Worm (Caenorhabditis elegans): Measurements from ENCODE around the gene chil-22.

Gene chil-22

DNA sequence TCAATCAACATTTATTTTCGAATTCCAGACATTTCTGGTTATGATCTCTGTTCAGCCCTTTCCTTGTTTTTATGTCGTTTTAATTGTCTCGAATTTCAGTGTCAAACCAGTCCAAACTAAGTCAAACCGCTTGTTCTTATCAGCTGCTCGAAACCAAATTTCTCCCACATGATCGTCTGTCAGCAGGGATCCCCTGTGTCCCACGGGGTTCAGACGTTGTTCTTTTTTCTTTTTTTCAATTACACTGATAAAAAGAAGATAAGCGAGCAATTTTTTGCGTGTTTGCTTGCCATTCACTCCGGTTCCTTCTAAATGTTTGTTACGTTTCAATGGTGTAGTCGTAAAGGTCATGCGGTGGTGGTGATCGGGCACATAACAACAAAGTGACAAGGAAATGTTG is 36.0 kb upstream of the chil-22 start (continued):
- no peak for TF ChIP-seq efl-1 (GFP tag; optimal IDR thresholded peaks at IDR 0.05)
- TF ChIP-seq akir-1 (GFP tag; optimal IDR thresholded peaks at IDR 0.05), result no peak
- TF ChIP-seq F57A8.1 (GFP tag; optimal IDR thresholded peaks at IDR 0.05), result no peak
- no peak for TF ChIP-seq snpc-3.4 (tag; optimal IDR thresholded peaks at IDR 0.05)
- no peak for TF ChIP-seq die-1 (tag; optimal IDR thresholded peaks at IDR 0.05)
- peak; percentile 90 for TF ChIP-seq nhr-80 (tag; optimal IDR thresholded peaks at IDR 0.05)
- TF ChIP-seq F10E7.11 (tag; optimal IDR thresholded peaks at IDR 0.05), result no peak
- peak; percentile 40 for TF ChIP-seq attf-5 (GFP tag; optimal IDR thresholded peaks at IDR 0.05)
- no peak for TF ChIP-seq athp-1 (tag; optimal IDR thresholded peaks at IDR 0.05)
- TF ChIP-seq Y79H2A.3 (GFP tag; conservative IDR thresholded peaks at IDR 0.05), result no peak
- no peak for TF ChIP-seq mel-28 (tag; optimal IDR thresholded peaks at IDR 0.05; ENCODE audit: borderline replicate concordance)
- no peak for TF ChIP-seq ets-4 (GFP tag; optimal IDR thresholded peaks at IDR 0.05)
- 0 out of 2 replicates have a peak, but pooled peaks have one; percentile 49 for TF ChIP-seq C06A6.2 (GFP tag; conservative IDR thresholded peaks at IDR 0.05)
- no peak for TF ChIP-seq F49E8.2 (tag; optimal IDR thresholded peaks at IDR 0.05; ENCODE audit: insufficient read depth)
- no peak for TF ChIP-seq him-1 (tag; optimal IDR thresholded peaks at IDR 0.05)
- peak; percentile 46 for TF ChIP-seq unc-62 (GFP tag; optimal IDR thresholded peaks at IDR 0.05)
- TF ChIP-seq D2030.7 (GFP tag; IDR thresholded peaks at IDR 0.05), result no peak
- no peak for TF ChIP-seq dpff-1 (tag; optimal IDR thresholded peaks at IDR 0.05)
- no peak for TF ChIP-seq ceh-79 (tag; optimal IDR thresholded peaks at IDR 0.05)
- no peak for TF ChIP-seq aptf-2 (GFP tag; conservative IDR thresholded peaks at IDR 0.05)
- TF ChIP-seq ZK185.1 (tag; optimal IDR thresholded peaks at IDR 0.05; ENCODE audit: poor library complexity, severe bottlenecking), result no peak
- no peak for TF ChIP-seq T26A5.8 (tag; optimal IDR thresholded peaks at IDR 0.05)
- no peak for TF ChIP-seq hlh-26 (GFP tag; conservative IDR thresholded peaks at IDR 0.05)
- TF ChIP-seq snpc-1.3 (tag; optimal IDR thresholded peaks at IDR 0.05; ENCODE audit: insufficient read depth), result no peak
- no peak for TF ChIP-seq nhr-120 (GFP tag; IDR thresholded peaks at IDR 0.05)
- no peak for TF ChIP-seq ccch-3 (GFP tag; optimal IDR thresholded peaks at IDR 0.05)
- TF ChIP-seq rpc-1 (optimal IDR thresholded peaks at IDR 0.05), result no peak
- TF ChIP-seq rpc-1 (tag; optimal IDR thresholded peaks at IDR 0.05), result no peak
- TF ChIP-seq nhr-90 (tag; optimal IDR thresholded peaks at IDR 0.05), result no peak
- TF ChIP-seq B0336.3 (GFP tag; IDR thresholded peaks at IDR 0.05), result no peak
- no peak for TF ChIP-seq egrh-3 (GFP tag; IDR thresholded peaks at IDR 0.05)
- TF ChIP-seq lag-1 (GFP tag; IDR thresholded peaks at IDR 0.05), result no peak
- TF ChIP-seq egl-44 (GFP tag; IDR thresholded peaks at IDR 0.05), result peak; percentile 57; the same call in 1 of the 2 replicates
- TF ChIP-seq tbp1 (GFP tag; optimal IDR thresholded peaks at IDR 0.05), result peak; percentile 27
- TF ChIP-seq tlf-1 (GFP tag; optimal IDR thresholded peaks at IDR 0.05), result peak; percentile 71
- TF ChIP-seq let-607 (tag; optimal IDR thresholded peaks at IDR 0.05), result peak in 1 of 2 experiments; percentile 32
- no peak for TF ChIP-seq C17E4.6 (GFP tag; IDR thresholded peaks at IDR 0.05)
- no peak for TF ChIP-seq ztf-3 (GFP tag; optimal IDR thresholded peaks at IDR 0.05)
- TF ChIP-seq atf-7 (tag; optimal IDR thresholded peaks at IDR 0.05), result peak; percentile 18
- no peak for TF ChIP-seq bed-1 (GFP tag; IDR thresholded peaks at IDR 0.05)
- TF ChIP-seq madf-3 (GFP tag; IDR thresholded peaks at IDR 0.05), result no peak
- TF ChIP-seq hmg-20 (GFP tag; IDR thresholded peaks at IDR 0.05), result no peak
- TF ChIP-seq madf-10 (tag; optimal IDR thresholded peaks at IDR 0.05), result no peak
- TF ChIP-seq hrde-1 (tag; optimal IDR thresholded peaks at IDR 0.05; ENCODE audit: borderline replicate concordance), result no peak
- TF ChIP-seq ztf-18 (tag; optimal IDR thresholded peaks at IDR 0.05), result no peak
- 0 out of 2 replicates have a peak, but pooled peaks have one; percentile 18 for TF ChIP-seq hsf-1 (GFP tag; IDR thresholded peaks at IDR 0.05)
- TF ChIP-seq ztf-22 (GFP tag; optimal IDR thresholded peaks at IDR 0.05), result peak; percentile 69
- TF ChIP-seq sptf-2 (GFP tag; optimal IDR thresholded peaks at IDR 0.05), result no peak
- no peak for TF ChIP-seq attf-6 (GFP tag; IDR thresholded peaks at IDR 0.05)
